Fruit fly (Drosophila melanogaster) ovary, adult (tissue): ENCODE measurements around the gene CG14647.

ENCODE experiments used
- CG17801 ChIP-seq: fragments of 200-800 bp; optimal IDR thresholded peaks from 2 replicates; lab custom pipeline; 2019; ENCODE audit warnings: missing biosample characterization, mild to moderate bottlenecking, missing genetic modification characterization, moderate library complexity; ENCODE audit not compliant: partially characterized antibody

Gene CG14647

DNA sequence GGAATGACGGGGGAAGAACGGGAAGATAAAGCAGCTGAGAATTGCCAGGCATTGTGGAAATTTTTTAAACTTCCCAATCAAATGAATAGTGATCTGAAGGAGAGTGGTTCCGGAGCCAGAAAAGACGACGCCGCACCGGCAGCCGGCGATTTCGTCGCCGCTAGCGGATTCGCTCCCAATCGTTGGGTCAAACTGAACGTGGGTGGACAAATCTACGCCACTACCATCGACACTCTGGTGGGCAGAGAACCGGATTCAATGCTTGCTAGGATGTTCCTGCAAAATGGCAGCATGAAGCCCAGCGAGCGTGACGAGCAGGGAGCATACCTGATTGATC lies at the start of gene CG14647:
Gene CG14647, plus strand, starts transcription at position 14 of the 337 bp plus-strand sequence.
- TF ChIP-seq CG17801 (GFP tag; lab: Kevin White, UChicago): no peak

DNA sequence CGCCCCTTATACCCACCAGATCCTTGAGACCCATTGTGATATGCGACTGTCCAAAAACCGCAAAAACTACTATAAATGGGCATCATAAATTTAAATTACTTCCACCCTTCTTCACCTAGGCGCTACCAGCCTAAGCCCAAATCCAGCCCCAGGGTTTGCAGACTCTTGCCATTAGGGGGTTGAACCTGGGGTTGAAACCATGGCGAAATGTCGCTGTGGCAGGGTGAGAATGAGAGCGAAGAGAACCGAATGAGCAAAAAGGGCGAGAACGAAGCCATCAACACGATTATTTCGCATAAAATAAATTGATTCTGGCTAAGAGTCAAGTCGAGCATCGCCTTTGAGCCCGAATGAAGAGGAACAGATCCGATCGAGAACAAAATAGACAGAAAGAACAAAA lies 46.7 kb upstream of the CG14647 start:
- TF ChIP-seq CG17801 (GFP tag; lab: Kevin White, UChicago): no peak

DNA sequence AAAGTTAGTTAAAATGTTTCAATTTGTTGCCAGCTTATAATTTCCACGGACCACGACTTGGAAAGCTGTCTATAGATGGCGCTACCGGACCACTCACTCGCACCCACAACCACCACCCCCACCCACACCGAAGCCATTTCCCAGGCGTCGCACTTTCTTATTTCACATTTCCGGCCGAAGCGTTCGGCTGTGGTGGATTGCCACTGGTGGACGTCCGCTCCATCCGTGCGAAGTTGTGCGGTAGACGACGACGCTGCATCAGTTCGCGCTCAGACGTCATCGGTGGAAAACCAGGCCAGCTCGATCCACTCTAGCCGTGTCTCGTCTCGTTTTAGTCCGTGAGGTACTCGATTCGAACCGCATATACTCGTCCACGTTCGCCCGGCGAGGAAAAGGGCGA lies 40.7 kb upstream of the CG14647 start, which contains the start of gene CG1090:
Gene CG1090, plus strand, starts transcription at position 259 of the 400 bp plus-strand sequence.
- TF ChIP-seq CG17801 (GFP tag; lab: Kevin White, UChicago): no peak

DNA sequence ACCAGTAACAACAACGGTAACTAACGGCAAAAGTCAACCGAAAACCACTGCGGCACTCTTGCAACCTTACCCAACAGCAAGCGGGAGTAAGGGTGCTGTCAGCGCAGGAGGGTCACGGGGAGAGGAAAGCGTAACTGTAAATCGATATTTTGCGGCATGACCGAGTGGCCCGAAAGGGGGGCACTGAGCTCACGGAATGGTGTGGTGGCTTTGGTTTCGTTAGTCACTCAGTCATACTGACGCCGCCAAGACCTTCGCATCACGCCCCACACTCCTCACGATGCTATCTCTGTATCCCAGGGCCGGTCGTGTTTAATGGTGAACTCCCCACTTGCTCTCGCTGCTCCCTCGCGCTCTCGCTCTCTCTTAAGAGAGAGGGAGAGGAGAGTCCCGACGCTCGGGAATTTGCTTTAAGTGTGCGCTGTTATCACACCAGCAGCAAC lies 39.6 kb upstream of the CG14647 start:
- TF ChIP-seq CG17801 (GFP tag; lab: Kevin White, UChicago): no peak

DNA sequence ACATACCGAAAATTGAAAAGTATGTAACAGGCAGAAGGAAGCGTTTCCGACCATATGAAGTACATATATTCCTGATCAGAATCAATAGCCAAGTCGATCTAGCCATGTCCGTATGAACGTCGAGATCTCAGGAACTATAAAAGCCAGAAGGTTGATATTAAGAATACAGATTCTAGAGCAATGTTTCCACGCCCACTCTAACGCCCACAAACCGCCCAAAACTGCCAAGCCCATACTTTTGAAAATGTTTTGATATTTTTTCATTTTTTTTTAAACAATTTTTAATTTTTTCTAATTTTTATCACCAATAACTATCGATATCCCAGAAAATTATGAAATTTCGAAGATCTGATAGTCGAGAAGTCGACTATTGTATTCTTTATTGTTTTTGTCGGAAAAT lies 38.3 kb upstream of the CG14647 start:
- no peak for TF ChIP-seq CG17801 (GFP tag; lab: Kevin White, UChicago)

DNA sequence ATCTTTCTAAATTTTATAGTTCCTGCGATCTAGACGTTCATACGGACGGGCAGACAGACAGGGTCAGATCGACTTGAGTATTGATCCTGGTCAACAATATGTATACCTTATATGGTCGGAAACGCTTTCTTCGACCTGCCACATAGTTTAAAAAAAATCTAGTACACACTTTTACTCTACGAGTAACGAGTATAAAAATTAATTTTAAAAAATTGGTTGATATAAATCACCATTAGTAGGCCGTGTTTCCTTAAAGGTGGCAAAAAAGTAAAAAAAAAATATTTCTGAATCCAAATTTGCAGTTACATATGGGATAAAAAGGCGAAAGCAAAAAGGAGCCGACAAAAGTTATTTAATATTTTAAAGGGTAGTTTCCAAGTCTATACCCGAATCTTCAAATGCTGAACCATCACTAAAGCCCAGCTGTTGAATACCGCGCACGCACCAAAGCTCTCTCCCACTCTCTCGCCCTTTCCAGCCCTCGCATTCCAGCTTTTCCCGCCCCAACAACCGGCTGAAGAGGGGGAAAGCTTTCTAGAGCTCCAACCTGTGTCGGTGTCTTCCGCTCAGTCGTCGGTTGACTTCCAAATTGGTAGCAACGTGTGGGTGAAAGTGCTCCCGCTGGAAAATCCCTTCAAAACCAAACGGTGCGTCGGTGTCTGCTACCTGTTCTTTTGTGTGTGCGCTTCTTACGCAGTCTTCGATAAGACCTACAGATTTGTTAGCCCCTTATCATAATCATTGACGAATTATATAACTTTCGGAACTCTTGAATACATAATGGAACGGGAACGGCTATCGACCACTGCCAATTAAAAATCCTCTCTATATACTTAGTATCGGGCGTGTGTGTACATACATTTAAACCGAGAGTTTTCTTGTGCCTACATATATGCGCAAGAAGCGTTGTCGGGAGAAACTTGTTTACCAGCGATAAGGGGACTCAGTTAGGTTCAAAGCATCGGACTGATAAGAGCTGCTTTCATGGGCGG lies 21.7 kb upstream of the CG14647 start, which contains the start of gene Sfxn1-3:
Gene Sfxn1-3, plus strand, starts transcription at position 238 of the 992 bp plus-strand sequence.
- TF ChIP-seq CG17801 (GFP tag; lab: Kevin White, UChicago): peak; percentile 71

DNA sequence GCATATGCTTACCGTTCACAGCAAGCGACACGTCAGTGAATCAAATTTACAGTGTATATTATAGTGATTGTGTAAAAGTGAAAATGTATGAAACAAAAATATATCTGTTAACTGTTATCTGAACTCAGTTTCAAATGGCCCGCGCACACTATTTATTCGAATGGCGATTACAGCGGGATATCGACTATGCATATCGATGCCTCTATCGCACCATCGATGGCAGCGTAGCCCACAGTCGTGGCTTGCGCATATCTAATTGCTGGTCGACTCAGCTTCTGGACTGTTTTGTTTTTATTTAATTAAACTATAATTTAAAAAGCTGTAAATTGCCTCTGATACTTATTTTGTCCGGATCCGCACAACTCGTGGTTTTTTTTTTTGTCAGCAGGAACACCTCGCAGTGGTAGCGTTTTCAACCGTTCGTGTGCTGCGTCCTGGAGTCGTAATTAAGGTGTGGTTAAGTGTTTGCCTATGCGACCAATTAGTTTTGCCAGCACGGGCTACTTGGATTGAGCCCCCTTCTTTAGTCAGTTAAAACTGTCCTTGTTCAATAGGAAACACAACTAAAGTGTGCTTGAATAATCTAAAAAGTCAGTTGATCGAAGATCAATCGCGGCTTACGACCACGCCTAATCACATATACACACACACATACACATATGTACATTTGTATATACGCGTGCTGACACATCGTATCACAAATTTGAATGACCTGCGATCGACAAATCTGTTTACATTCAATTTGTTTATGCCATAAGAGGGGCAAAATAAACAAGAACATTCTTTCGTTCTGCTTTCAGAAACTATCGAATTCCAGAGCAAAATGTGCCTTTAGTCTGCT lies 19.0 kb upstream of the CG14647 start, which contains the start of gene Cont:
Gene Cont, plus strand, starts transcription at position 228 of the 841 bp plus-strand sequence.
- TF ChIP-seq CG17801 (GFP tag; lab: Kevin White, UChicago): peak; percentile 3

DNA sequence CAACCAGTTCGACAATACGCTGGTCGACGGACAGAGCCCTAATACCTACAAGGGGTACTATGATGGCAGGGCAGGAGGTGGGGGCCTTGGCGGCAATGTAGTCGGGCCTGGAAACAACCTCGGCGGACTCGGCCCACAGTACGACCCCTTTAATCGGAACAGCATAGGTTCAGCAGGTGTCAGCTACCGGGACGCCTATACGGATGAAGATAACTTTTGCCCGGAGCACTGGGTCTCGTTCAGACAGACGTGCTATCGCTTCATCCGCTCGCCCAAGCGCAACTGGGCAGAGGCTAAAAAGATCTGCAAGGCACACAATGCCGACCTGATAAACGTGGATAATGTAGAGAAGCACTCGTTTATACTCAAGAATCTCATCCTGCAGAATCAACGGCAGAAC lies 18.1 kb upstream of the CG14647 start:
- no peak for TF ChIP-seq CG17801 (GFP tag; lab: Kevin White, UChicago)

DNA sequence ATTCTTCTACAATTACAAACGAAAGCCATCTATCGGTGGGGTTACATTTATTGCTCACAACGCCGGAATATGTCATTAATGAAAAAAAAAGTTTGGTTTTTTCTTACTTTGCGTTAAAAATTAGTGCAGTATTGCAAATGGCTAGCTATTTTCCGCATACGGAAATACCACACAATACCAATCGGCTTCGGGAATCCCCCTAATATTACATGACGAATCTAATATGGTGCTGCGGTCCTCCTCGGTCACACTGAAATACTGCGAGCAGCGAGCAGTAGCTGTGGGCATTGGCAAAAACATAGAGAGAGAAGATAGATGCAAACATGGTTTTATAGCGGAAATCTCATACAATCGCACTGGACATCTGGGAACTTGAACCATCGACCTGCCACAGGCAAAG lies 12.8 kb upstream of the CG14647 start, which contains the start of gene tub:
Gene tub, plus strand, starts transcription at position 253 of the 400 bp plus-strand sequence.
- TF ChIP-seq CG17801 (GFP tag; lab: Kevin White, UChicago): peak; percentile 14

DNA sequence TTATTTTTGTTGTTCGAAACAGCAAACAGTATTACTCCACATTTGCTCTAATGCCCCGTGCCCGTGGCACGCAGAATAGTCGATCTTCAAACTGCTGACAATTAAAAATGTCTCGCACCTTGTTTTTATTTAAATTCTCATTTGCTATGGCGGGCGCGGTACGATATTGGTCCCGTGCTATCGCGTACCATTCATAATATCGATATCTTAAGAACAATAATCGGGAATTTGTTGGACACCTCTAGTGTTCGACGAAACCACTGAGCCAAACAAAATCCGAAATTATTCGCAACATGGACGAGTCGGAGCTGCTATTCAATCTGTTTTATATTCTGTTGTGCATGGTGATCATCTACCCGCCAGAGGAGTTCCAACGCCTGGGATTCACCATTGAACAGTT lies 10.2 kb upstream of the CG14647 start, which contains the start of gene CG14646:
Gene CG14646, plus strand, starts transcription at position 234 of the 400 bp plus-strand sequence.
- no peak for TF ChIP-seq CG17801 (GFP tag; lab: Kevin White, UChicago)

DNA sequence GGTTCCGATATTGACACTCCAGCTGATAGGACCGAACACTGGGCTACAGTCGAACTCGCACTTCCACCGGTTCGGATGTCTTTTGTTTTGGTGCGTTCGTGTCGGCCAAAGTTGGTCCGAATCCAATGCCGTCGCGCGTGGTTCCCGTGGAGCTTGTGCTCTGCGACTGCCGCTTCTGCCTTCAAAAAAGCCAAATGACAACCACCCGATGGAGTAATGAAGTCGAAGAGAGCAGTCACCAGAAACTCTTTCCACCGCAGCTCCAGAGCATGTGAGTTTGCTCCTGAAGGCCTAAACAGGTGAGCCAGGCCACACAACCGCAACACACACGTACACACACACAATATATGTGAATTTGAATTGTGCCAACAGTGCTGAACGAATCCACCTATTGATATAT lies 6.2 kb upstream of the CG14647 start, which contains the start of gene CG34112:
Gene CG34112, minus strand, starts transcription at position 143 of the 400 bp plus-strand sequence.
- TF ChIP-seq CG17801 (GFP tag; lab: Kevin White, UChicago): peak; percentile 8

DNA sequence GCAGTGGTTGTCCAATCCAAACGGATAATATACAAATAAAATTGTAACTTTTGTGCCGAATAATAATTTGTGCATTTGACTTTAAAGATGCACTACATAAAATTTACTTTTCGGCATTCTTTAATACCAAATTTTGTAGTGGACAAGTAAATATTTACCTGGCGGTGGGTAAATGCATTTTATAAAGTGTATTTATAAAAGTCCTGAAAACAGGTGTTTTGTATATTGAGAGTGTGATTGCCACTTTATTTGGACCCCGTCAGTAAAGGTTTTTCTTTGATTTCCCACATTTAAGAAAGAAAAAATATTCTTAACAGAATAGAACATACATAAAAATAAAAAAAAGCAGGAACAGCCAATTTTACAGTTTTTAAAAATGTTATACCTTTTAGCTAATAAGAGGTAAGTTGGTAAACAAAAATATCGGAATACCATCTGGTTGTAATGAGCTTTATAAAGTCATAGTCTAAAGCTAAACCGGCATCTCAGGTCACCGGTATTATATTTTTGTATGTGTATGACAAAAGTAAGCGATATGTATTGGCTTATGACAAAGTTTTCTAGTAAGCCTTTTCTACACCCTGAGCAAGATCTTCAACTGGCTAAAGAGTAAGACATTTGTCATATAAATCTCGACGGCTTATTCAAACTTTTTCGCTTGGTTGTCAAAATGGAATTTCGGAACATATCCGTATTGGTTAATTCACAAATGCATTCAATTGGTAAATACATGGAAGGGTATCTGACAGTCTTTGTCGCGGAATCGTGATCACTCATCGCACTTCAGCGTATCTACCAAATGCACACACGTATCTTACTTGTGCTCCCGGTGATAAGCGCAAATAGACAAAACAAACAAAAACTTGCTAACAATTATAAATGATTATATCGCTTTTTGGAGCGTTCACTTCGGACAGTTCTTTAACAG lies 5.4 kb upstream of the CG14647 start:
- TF ChIP-seq CG17801 (GFP tag; lab: Kevin White, UChicago): peak; percentile 93

DNA sequence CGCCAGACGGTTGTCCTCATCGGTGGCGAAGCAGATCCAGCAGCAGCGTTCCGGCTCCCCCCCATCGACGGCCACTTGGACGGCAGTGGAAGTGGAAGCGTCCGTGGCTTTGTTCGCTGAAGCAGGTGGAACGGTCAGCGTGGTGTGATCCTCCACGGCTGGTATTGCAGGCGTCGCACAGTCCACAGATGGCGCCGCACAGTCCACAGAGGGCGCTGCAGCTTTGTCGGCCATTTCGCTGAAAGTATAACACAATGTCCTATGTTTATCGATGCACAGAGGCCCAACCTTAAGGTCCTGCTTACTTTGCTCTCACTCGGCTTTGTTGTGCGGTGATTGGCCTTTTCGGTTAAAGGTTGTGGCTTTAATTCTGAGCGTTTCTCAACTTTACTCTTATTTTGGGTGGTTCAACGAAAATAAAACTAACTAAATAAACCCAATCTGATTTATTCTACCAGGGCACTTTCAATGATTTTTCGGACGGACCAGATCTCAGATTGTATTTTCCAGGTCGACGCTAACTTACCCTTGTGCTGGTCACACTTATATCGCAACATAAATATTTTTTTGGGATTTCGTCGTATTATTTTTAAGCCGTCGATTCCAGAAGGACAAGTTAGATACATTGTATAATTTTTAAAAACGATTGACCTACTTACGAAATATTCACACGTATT lies 2.8 kb upstream of the CG14647 start, which contains the start of gene CG9855:
Gene CG9855, minus strand, starts transcription at position 473 of the 677 bp plus-strand sequence.
- TF ChIP-seq CG17801 (GFP tag; lab: Kevin White, UChicago): no peak
